Worm (Caenorhabditis elegans) whole organism, early embryonic: Measurements from ENCODE around the gene C47A10.16.

Experiments
- B0310.2 ChIP-seq: sonication (generic microtip); optimal IDR thresholded peaks from 2 replicates; lab custom pipeline; 2016; ENCODE audit warnings: mild to moderate bottlenecking, missing genetic modification characterization, missing compliant biosample characterization
- F13C5.2 ChIP-seq: sonication (generic microtip); optimal IDR thresholded peaks from 2 replicates; lab custom pipeline; 2017; ENCODE audit warnings: mild to moderate bottlenecking, missing genetic modification characterization, inconsistent platforms, missing compliant biosample characterization
- aly-1 ChIP-seq: sonication (generic microtip); optimal IDR thresholded peaks from 2 replicates; lab custom pipeline; 2016; ENCODE audit warnings: missing genetic modification characterization, missing compliant biosample characterization
- ama-1 ChIP-seq: fragments of 150-350 bp; optimal IDR thresholded peaks from 2 replicates; lab custom pipeline; 2014
- ceh-13 ChIP-seq: fragments of 200-800 bp; sonication (Bioruptor generic); optimal IDR thresholded peaks from 2 replicates; lab custom pipeline; 2018; ENCODE audit warnings: mild to moderate bottlenecking, missing genetic modification characterization, missing compliant biosample characterization
- ceh-36 ChIP-seq: sonication (generic microtip); optimal IDR thresholded peaks from 2 replicates; lab custom pipeline; 2016; ENCODE audit warnings: missing genetic modification characterization, inconsistent platforms, missing compliant biosample characterization
- ets-7 ChIP-seq: sonication (generic microtip); optimal IDR thresholded peaks from 2 replicates; lab custom pipeline; 2016; ENCODE audit warnings: missing genotype, missing genetic modification characterization, missing compliant biosample characterization
- flt-1 ChIP-seq: fragments of 200-800 bp; sonication (Bioruptor generic); IDR thresholded peaks from 2 replicates; pipeline ENCODE4 v1.3.6; 2022; ENCODE audit warnings: missing genetic modification characterization, missing compliant biosample characterization
- hmbx-1 ChIP-seq: sonication (generic microtip); optimal IDR thresholded peaks from 2 replicates; lab custom pipeline; 2016; ENCODE audit warnings: mild to moderate bottlenecking, missing genetic modification characterization, missing compliant biosample characterization
- hmg-4 ChIP-seq: fragments of 200-800 bp; sonication (Bioruptor generic); optimal IDR thresholded peaks from 2 replicates; lab custom pipeline; 2018; ENCODE audit warnings: mild to moderate bottlenecking, missing genetic modification characterization, missing compliant biosample characterization
- hnd-1 ChIP-seq: sonication (generic microtip); optimal IDR thresholded peaks from 2 replicates; lab custom pipeline; 2016; ENCODE audit warnings: missing genetic modification characterization, missing compliant biosample characterization
- pes-1 ChIP-seq: fragments of 200-800 bp; sonication (Bioruptor generic); IDR thresholded peaks from 2 replicates; pipeline ENCODE4 v1.3.6; 2022; ENCODE audit warnings: missing genetic modification reagents, missing genetic modification characterization, missing compliant biosample characterization
- scrt-1 ChIP-seq: fragments of 200-800 bp; sonication (Bioruptor generic); IDR thresholded peaks from 2 replicates; pipeline ENCODE4 v1.3.6; 2022; ENCODE audit warnings: missing genetic modification characterization, missing compliant biosample characterization
- sea-1 ChIP-seq: fragments of 200-800 bp; sonication (Bioruptor generic); conservative IDR thresholded peaks from 2 replicates; pipeline ENCODE4 v1.3.6; 2022; ENCODE audit warnings: missing genetic modification characterization, missing compliant biosample characterization
- tbx-11 ChIP-seq: fragments of 200-800 bp; sonication (Bioruptor generic); IDR thresholded peaks from 2 replicates; pipeline ENCODE4 v1.3.6; 2022; ENCODE audit warnings: missing genetic modification characterization, missing compliant biosample characterization
- tbx-37 ChIP-seq: fragments of 200-800 bp; sonication (Bioruptor generic); conservative IDR thresholded peaks from 2 replicates; pipeline ENCODE4 v1.3.6; 2022; ENCODE audit warnings: missing genetic modification reagents, missing genetic modification characterization, missing compliant biosample characterization
- tra-4 ChIP-seq: sonication (generic microtip); optimal IDR thresholded peaks from 2 replicates; lab custom pipeline; 2017; ENCODE audit warnings: missing genetic modification characterization, missing compliant biosample characterization

The C47A10.16 gene

ce11 chrV:17723142-17723781 is 41.7 kb downstream of the C47A10.16 start:
- TF ChIP-seq ceh-36 (tag; lab: Kevin White, UChicago) = no peak

DNA sequence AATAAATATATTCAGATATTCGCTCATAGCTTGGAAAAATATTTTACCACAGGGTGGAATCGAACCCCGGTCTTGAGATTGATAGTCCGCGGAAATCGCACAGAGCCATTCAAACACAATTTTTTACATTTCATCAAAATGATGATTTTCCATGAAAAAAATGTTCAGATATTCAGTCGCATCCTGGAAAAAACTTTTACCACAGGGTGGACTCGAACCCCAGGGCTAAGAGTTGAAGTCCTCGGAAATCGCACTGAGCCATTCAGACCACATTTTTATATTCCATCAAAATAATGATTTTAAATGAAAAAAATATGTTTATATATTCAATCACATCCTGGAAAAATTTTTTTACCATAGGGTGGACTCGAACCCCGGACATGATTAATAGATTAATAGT is 42.4 kb downstream of the C47A10.16 start:
- no peak for TF ChIP-seq B0310.2
- no peak for TF ChIP-seq tbx-37 (GFP tag; lab: Robert Waterston, UW)
- no peak for TF ChIP-seq tra-4
- TF ChIP-seq scrt-1 (GFP tag; lab: Robert Waterston, UW) = no peak

DNA sequence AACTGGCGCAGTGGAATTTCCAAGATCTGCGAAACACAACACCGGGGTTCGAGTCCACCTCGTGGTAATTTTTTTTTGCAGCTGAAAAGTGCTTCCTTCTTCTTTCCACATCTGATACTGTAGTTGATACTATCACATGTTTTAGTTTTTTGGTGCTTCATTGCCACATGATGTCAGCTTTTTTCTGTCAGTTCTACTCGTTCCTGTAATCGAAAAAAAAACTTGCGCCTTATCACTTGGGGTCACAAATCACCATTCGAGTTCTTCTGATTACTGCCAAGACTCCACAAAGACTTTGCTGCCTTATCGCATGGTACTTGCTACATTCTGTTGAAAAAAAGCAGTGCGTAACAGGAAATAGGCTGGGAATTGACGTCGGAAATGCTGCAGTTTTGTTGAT is 43.3 kb downstream of the C47A10.16 start:
- no peak for TF ChIP-seq tra-4
- TF ChIP-seq ceh-36 (tag; lab: Kevin White, UChicago) = no peak
- no peak for TF ChIP-seq hnd-1

ce11 chrV:17718647-17719046 is 46.3 kb downstream of the C47A10.16 start, which contains the start of gene str-77:
Gene str-77, plus strand, starts transcription at chrV:17718947.
- no peak for TF ChIP-seq B0310.2
- TF ChIP-seq ama-1 (lab: Kevin White, UChicago) = no peak
- no peak for TF ChIP-seq ceh-13
- TF ChIP-seq sea-1 = no peak
- no peak for TF ChIP-seq hmbx-1 (tag; lab: Kevin White, UChicago)
- TF ChIP-seq pes-1 = no peak
- no peak for TF ChIP-seq tra-4
- TF ChIP-seq F13C5.2 (tag; lab: Kevin White, UChicago) = no peak
- no peak for TF ChIP-seq flt-1 (GFP tag; lab: Robert Waterston, UW)
- no peak for TF ChIP-seq tbx-37 (GFP tag; lab: Robert Waterston, UW)
- TF ChIP-seq aly-1 (tag; lab: Kevin White, UChicago) = no peak
- no peak for TF ChIP-seq scrt-1 (GFP tag; lab: Robert Waterston, UW)
- no peak for TF ChIP-seq hmg-4 (GFP tag; lab: Kevin White, UChicago)
- TF ChIP-seq tbx-11 = no peak
- TF ChIP-seq hnd-1 = no peak
- no peak for TF ChIP-seq ceh-36 (tag; lab: Kevin White, UChicago)
- TF ChIP-seq ets-7 (tag; lab: Kevin White, UChicago) = no peak
